Fruit fly (Drosophila melanogaster) whole organism, embryonic: ENCODE data around the gene CG11980.

Source experiments
- Abd-B ChIP-seq: fragments of 200-800 bp; sonication (Bioruptor generic); optimal IDR thresholded peaks from 2 replicates; lab custom pipeline; 2018; ENCODE audit warnings: missing biosample characterization, mild to moderate bottlenecking, missing genetic modification characterization, moderate library complexity
- Adf1 ChIP-seq: fragments of 200-800 bp; sonication (Bioruptor generic); IDR thresholded peaks from 2 replicates; pipeline ENCODE4 v1.3.6; 2022; ENCODE audit warnings: missing biosample characterization, missing genetic modification characterization
- Antp ChIP-seq: fragments of 200-800 bp; sonication (Bioruptor generic); optimal IDR thresholded peaks from 3 replicates; lab custom pipeline; 2016; ENCODE audit warnings: missing biosample characterization, missing genetic modification characterization
- Awh ChIP-seq: fragments of 200-800 bp; sonication (Bioruptor generic); IDR thresholded peaks from 2 replicates; pipeline ENCODE4, ENCODE4 v1.3.6; 2022; ENCODE audit warnings: missing biosample characterization, missing genetic modification characterization
- CG10462 ChIP-seq: fragments of 200-800 bp; sonication (Bioruptor generic); optimal IDR thresholded peaks from 2 replicates; lab custom pipeline; 2016; ENCODE audit warnings: missing biosample characterization, missing genetic modification characterization
- CG1233 ChIP-seq: fragments of 200-800 bp; sonication (Bioruptor generic); optimal IDR thresholded peaks from 4 replicates; lab custom pipeline; 2018; ENCODE audit warnings: missing biosample characterization, mild to moderate bottlenecking, missing genetic modification characterization
- CG14667 ChIP-seq: fragments of 200-800 bp; sonication (Bioruptor generic); IDR thresholded peaks from 2 replicates; pipeline ENCODE4 v1.3.6; 2022; ENCODE audit warnings: missing biosample characterization, missing genetic modification characterization
- CG1603 ChIP-seq: fragments of 200-800 bp; sonication (Bioruptor generic); optimal IDR thresholded peaks from 2 replicates; lab custom pipeline; 2019; ENCODE audit warnings: missing biosample characterization, mild to moderate bottlenecking, missing genetic modification characterization, moderate library complexity
- CG1647 ChIP-seq: fragments of 200-800 bp; sonication (Bioruptor generic); optimal IDR thresholded peaks from 3 replicates; lab custom pipeline; 2016; ENCODE audit warnings: missing biosample characterization, missing genetic modification characterization
- CG17385 ChIP-seq: fragments of 200-800 bp; sonication (Bioruptor generic); optimal IDR thresholded peaks from 3 replicates; lab custom pipeline; 2018; ENCODE audit warnings: missing biosample characterization, mild to moderate bottlenecking, missing genetic modification characterization
- CG1792 ChIP-seq: fragments of 200-800 bp; sonication (Bioruptor generic); optimal IDR thresholded peaks from 2 replicates; lab custom pipeline; 2016; ENCODE audit warnings: missing biosample characterization, missing genetic modification characterization
- CG1832 ChIP-seq: fragments of 200-800 bp; sonication (Bioruptor generic); optimal IDR thresholded peaks from 2 replicates; lab custom pipeline; 2017; ENCODE audit warnings: missing biosample characterization, mild to moderate bottlenecking, missing genetic modification characterization, inconsistent platforms
- CG18599 ChIP-seq: fragments of 200-800 bp; sonication (Bioruptor generic); optimal IDR thresholded peaks from 3 replicates; lab custom pipeline; 2017; ENCODE audit warnings: missing biosample characterization, missing genetic modification characterization, mild to moderate bottlenecking, moderate library complexity, missing genetic modification reagents
- CG2202 ChIP-seq: fragments of 200-800 bp; sonication (Bioruptor generic); optimal IDR thresholded peaks from 2 replicates; lab custom pipeline; 2018; ENCODE audit warnings: missing biosample characterization, mild to moderate bottlenecking, missing genetic modification characterization
- CG2889 ChIP-seq: fragments of 200-800 bp; sonication (Bioruptor generic); IDR thresholded peaks from 3 replicates; pipeline ENCODE4 v1.3.6; 2022; ENCODE audit warnings: missing biosample characterization, missing genetic modification characterization
- CG33213 ChIP-seq: fragments of 200-800 bp; sonication (Bioruptor generic); optimal IDR thresholded peaks from 3 replicates; lab custom pipeline; 2016; ENCODE audit warnings: missing biosample characterization, missing genetic modification characterization
- CG33557 ChIP-seq: fragments of 200-800 bp; sonication (Bioruptor generic); optimal IDR thresholded peaks from 2 replicates; lab custom pipeline; 2019; ENCODE audit warnings: missing biosample characterization, mild to moderate bottlenecking, missing genetic modification characterization, moderate library complexity
- CG6254 ChIP-seq: fragments of 200-800 bp; sonication (Bioruptor generic); optimal IDR thresholded peaks from 3 replicates; lab custom pipeline; 2017; ENCODE audit warnings: mild to moderate bottlenecking, missing biosample characterization, missing genetic modification reagents, missing genetic modification characterization
- CG6689 ChIP-seq: fragments of 200-800 bp; sonication (Bioruptor generic); IDR thresholded peaks from 2 replicates; pipeline ENCODE4 v1.3.6; 2022; ENCODE audit warnings: missing biosample characterization, missing genetic modification characterization
- CG7786 ChIP-seq: fragments of 200-800 bp; sonication (Bioruptor generic); optimal IDR thresholded peaks from 2 replicates; lab custom pipeline; 2016; ENCODE audit warnings: missing biosample characterization, missing genetic modification characterization
- CG8281 ChIP-seq: fragments of 200-800 bp; sonication (Bioruptor generic); optimal IDR thresholded peaks from 2 replicates; lab custom pipeline; 2018; ENCODE audit warnings: missing biosample characterization, mild to moderate bottlenecking, missing genetic modification characterization, moderate library complexity
- CG8478 ChIP-seq: fragments of >200 bp; optimal IDR thresholded peaks from 2 replicates; lab custom pipeline; 2018
- CG9215 ChIP-seq: fragments of 200-800 bp; sonication (Bioruptor generic); IDR thresholded peaks from 2 replicates; pipeline ENCODE4 v1.3.6; 2022; ENCODE audit warnings: missing biosample characterization, missing genetic modification characterization
- Camta ChIP-seq: fragments of 200-800 bp; sonication (Bioruptor generic); optimal IDR thresholded peaks from 2 replicates; lab custom pipeline; 2016; ENCODE audit warnings: missing biosample characterization, missing genetic modification characterization
- Dbx ChIP-seq: fragments of 200-800 bp; sonication (Bioruptor generic); IDR thresholded peaks from 3 replicates; pipeline ENCODE4 v1.3.6; 2022; ENCODE audit warnings: missing biosample characterization, missing genetic modification characterization
- Dek ChIP-seq: fragments of 200-800 bp; sonication (Bioruptor generic); optimal IDR thresholded peaks from 3 replicates; lab custom pipeline; 2019; ENCODE audit warnings: missing biosample characterization, mild to moderate bottlenecking, missing genetic modification characterization, moderate library complexity
- Drgx ChIP-seq: fragments of 200-800 bp; sonication (Bioruptor generic); IDR thresholded peaks from 2 replicates; pipeline ENCODE4 v1.3.6; 2022; ENCODE audit warnings: missing biosample characterization, missing genetic modification characterization
- Gug ChIP-seq: fragments of 200-800 bp; sonication (Bioruptor generic); IDR thresholded peaks from 4 replicates; pipeline ENCODE4 v1.3.6; 2022; ENCODE audit warnings: missing biosample characterization, missing genetic modification characterization
- HLHmδ ChIP-seq: fragments of 200-800 bp; sonication (Bioruptor generic); optimal IDR thresholded peaks from 2 replicates; lab custom pipeline; 2018; ENCODE audit warnings: missing biosample characterization, mild to moderate bottlenecking, missing genetic modification characterization, moderate library complexity
- HmgZ ChIP-seq: fragments of 200-800 bp; sonication (Bioruptor generic); optimal IDR thresholded peaks from 2 replicates; lab custom pipeline; 2018; ENCODE audit warnings: missing biosample characterization, mild to moderate bottlenecking, missing genetic modification characterization
- Hr39 ChIP-seq: fragments of >200 bp; optimal IDR thresholded peaks from 2 replicates; lab custom pipeline; 2017
- Hsf ChIP-seq: fragments of 200-800 bp; sonication (Bioruptor generic); optimal IDR thresholded peaks from 3 replicates; lab custom pipeline; 2016; ENCODE audit warnings: missing biosample characterization, missing genetic modification characterization
- Mrtf ChIP-seq: fragments of 200-800 bp; sonication (Bioruptor generic); IDR thresholded peaks from 3 replicates; pipeline ENCODE4 v1.3.6; 2022; ENCODE audit warnings: missing biosample characterization, missing genetic modification characterization
- Neu2 ChIP-seq: fragments of 200-800 bp; sonication (Bioruptor generic); optimal IDR thresholded peaks from 3 replicates; lab custom pipeline; 2016; ENCODE audit warnings: missing biosample characterization, missing genetic modification characterization, borderline replicate concordance
- Nf-YA ChIP-seq: fragments of 200-800 bp; sonication (Bioruptor generic); IDR thresholded peaks from 2 replicates; pipeline ENCODE4 v1.3.6; 2022; ENCODE audit warnings: missing biosample characterization, missing genetic modification characterization
- Nf-YC ChIP-seq: fragments of 200-800 bp; optimal IDR thresholded peaks from 3 replicates; lab custom pipeline; 2019; ENCODE audit warnings: missing biosample characterization, mild to moderate bottlenecking, missing genetic modification characterization, moderate library complexity
- Ravus ChIP-seq: fragments of 200-800 bp; sonication (Bioruptor generic); IDR thresholded peaks from 2 replicates; pipeline ENCODE4 v1.3.6; 2022; ENCODE audit warnings: missing biosample characterization, missing genetic modification characterization
- Sin3A ChIP-seq: fragments of >200 bp; optimal IDR thresholded peaks from 2 replicates; lab custom pipeline; 2018
- Spps ChIP-seq: fragments of 200-800 bp; sonication (Bioruptor generic); optimal IDR thresholded peaks from 2 replicates; lab custom pipeline; 2018; ENCODE audit warnings: missing biosample characterization, mild to moderate bottlenecking, missing genetic modification characterization
- dati ChIP-seq: fragments of 200-800 bp; sonication (Bioruptor generic); IDR thresholded peaks from 2 replicates; pipeline ENCODE4 v1.3.6; 2022; ENCODE audit warnings: missing biosample characterization, missing genetic modification characterization
- exex ChIP-seq: fragments of 200-800 bp; sonication (Bioruptor generic); optimal IDR thresholded peaks from 4 replicates; lab custom pipeline; 2018; ENCODE audit warnings: missing biosample characterization, mild to moderate bottlenecking, missing genetic modification characterization, moderate library complexity
- ftz-f1 ChIP-seq: fragments of 200-800 bp; sonication (Bioruptor generic); optimal IDR thresholded peaks from 2 replicates; lab custom pipeline; 2016; ENCODE audit warnings: missing biosample characterization, missing genetic modification characterization
- lola ChIP-seq, 3 experiments: fragments of >200 bp in 2 of 3; fragments of 200-800 bp in 1 of 3; sonication (Bioruptor generic) in 1 of 3; optimal IDR thresholded peaks; 2 replicates each; lab custom pipeline; 2017 to 2019; ENCODE audit warnings: missing biosample characterization in 3 of 3, missing genetic modification characterization in 3 of 3, mild to moderate bottlenecking in 1 of 3, moderate library complexity in 1 of 3
- mld ChIP-seq: fragments of 200-800 bp; sonication (Bioruptor generic); IDR thresholded peaks from 3 replicates; pipeline ENCODE4 v1.3.6; 2022; ENCODE audit warnings: missing biosample characterization, missing genetic modification characterization; ENCODE audit not compliant: partially characterized antibody
- pho ChIP-seq: fragments of 200-800 bp; sonication (Bioruptor generic); optimal IDR thresholded peaks from 2 replicates; lab custom pipeline; 2016; ENCODE audit warnings: missing biosample characterization, missing genetic modification characterization
- pnt ChIP-seq: fragments of 200-800 bp; sonication (Bioruptor generic); optimal IDR thresholded peaks from 3 replicates; lab custom pipeline; 2016; ENCODE audit warnings: missing biosample characterization, missing genetic modification characterization
- sna ChIP-seq: fragments of 200-800 bp; sonication (Bioruptor generic); IDR thresholded peaks from 2 replicates; pipeline ENCODE4 v1.3.6; 2022; ENCODE audit warnings: missing biosample characterization, missing genetic modification characterization; ENCODE audit not compliant: partially characterized antibody
- trh ChIP-seq: fragments of 200-800 bp; sonication (Bioruptor generic); optimal IDR thresholded peaks from 2 replicates; lab custom pipeline; 2016; ENCODE audit warnings: missing biosample characterization, missing genetic modification characterization
- unc-4 ChIP-seq: fragments of 200-800 bp; sonication (Bioruptor generic); IDR thresholded peaks from 2 replicates; pipeline ENCODE4 v1.3.6; 2022; ENCODE audit warnings: missing biosample characterization, missing genetic modification characterization; ENCODE audit not compliant: partially characterized antibody
- usp ChIP-seq: fragments of >200 bp; optimal IDR thresholded peaks from 2 replicates; lab custom pipeline; 2017; ENCODE audit warnings: missing biosample characterization, missing genetic modification characterization
- vfl ChIP-seq: fragments of 200-800 bp; sonication (Bioruptor generic); optimal IDR thresholded peaks from 2 replicates; lab custom pipeline; 2016; ENCODE audit warnings: missing biosample characterization, missing genetic modification characterization
- wor ChIP-seq: fragments of 200-800 bp; sonication (Bioruptor generic); IDR thresholded peaks from 2 replicates; pipeline ENCODE4 v1.3.6; 2022; ENCODE audit warnings: missing biosample characterization, missing genetic modification characterization

CG11980 gene

DNA sequence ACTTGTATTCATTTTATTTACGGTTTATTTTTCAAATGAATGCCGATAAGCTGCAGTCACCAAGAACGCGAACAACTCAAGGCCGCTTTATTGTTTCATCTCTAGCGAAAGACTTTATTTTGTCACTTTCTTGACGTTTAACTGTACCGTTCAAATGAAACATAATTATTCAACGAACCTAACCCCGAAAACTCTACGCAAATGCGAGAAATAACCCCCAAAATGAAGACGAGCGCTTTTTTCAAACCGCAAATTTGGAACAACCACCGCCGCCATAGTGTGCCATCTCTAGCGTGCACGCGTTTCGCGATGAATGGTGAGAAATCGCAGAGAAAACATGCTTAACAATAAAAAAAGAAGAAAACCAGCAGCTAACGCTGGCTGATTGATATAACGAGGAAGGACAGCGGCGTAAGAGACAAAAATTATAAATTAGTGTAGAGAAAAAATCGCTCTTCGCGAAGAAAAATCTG lies 19.2 kb upstream of the CG11980 start, which contains the start of gene CG11970 (continued):
- TF ChIP-seq CG18599 (GFP tag; lab: Kevin White, UChicago) (no peak), pnt (peak; percentile 12), Camta (GFP tag; lab: Kevin White, UChicago) (peak; percentile 32), pho (GFP tag; lab: Kevin White, UChicago) (peak; percentile 56), CG1647 (GFP tag; lab: Kevin White, UChicago) (no peak), Nf-YA (GFP tag; lab: Robert Waterston, UW) (no peak), Dek (tag; lab: Kevin White, UChicago) (peak; percentile 1), Sin3A (lab: Kevin White, UChicago) (peak; percentile 79), trh (no peak), CG8478 (no peak), Dbx (GFP tag; lab: Robert Waterston, UW) (0 out of 3 replicates have a peak, but pooled peaks have one; percentile 15), HLHmδ (GFP tag; lab: Kevin White, UChicago) (no peak), CG6689 (GFP tag; lab: Robert Waterston, UW) (peak; percentile 34; the same call in 1 of the 2 replicates), Abd-B (GFP tag; lab: Kevin White, UChicago) (peak; percentile 12), CG14667 (GFP tag; lab: Robert Waterston, UW) (no peak), CG7786 (GFP tag; lab: Kevin White, UChicago) (peak; percentile 11), CG9215 (GFP tag; lab: Robert Waterston, UW) (peak; percentile 61), CG17385 (GFP tag; lab: Kevin White, UChicago) (peak; percentile 70), CG10462 (GFP tag; lab: Kevin White, UChicago) (no peak), CG2202 (no peak), usp (GFP tag; lab: Kevin White, UChicago) (no peak), CG33557 (no peak), exex (tag; lab: Kevin White, UChicago) (no peak), Hr39 (lab: Kevin White, UChicago) (no peak), dati (no peak), CG1233 (no peak), Nf-YC (peak; percentile 44), unc-4 (peak; percentile 40; the same call in 1 of the 2 replicates), Hsf (GFP tag; lab: Kevin White, UChicago) (peak; percentile 34), CG1832 (GFP tag; lab: Kevin White, UChicago) (no peak), sna (GFP tag; lab: Robert Waterston, UW) (no peak), wor (GFP tag; lab: Robert Waterston, UW) (no peak), Adf1 (no peak), ftz-f1 (peak; percentile 97), HmgZ (tag; lab: Kevin White, UChicago) (no peak), Spps (no peak), CG8281 (tag; lab: Kevin White, UChicago) (no peak), Awh (GFP tag; lab: Robert Waterston, UW) (no peak), CG6254 (GFP tag; lab: Kevin White, UChicago) (no peak), CG1792 (no peak), Drgx (no peak), Ravus (no peak), CG2889 (GFP tag; lab: Robert Waterston, UW) (0 out of 3 replicates have a peak, but pooled peaks have one; percentile 30), CG33213 (peak; percentile 9), CG1603 (tag; lab: Kevin White, UChicago) (no peak), Mrtf (GFP tag; lab: Robert Waterston, UW) (no peak), mld (GFP tag; lab: Robert Waterston, UW) (no peak), Gug (GFP tag; lab: Robert Waterston, UW) (peak; percentile 42; the same call in 2 of the 4 replicates), vfl (GFP tag; lab: Kevin White, UChicago) (peak; percentile 18), Antp (peak; percentile 45), lola (GFP tag; optimal IDR thresholded peaks at IDR 0.05; lab: Kevin White, UChicago) (peak in 1 of 3 experiments; percentile 34), Neu2 (GFP tag; lab: Kevin White, UChicago) (no peak)
